Worm (Caenorhabditis elegans): Measurements from ENCODE around the gene B0273.1.

Gene B0273.1

ce11 chrIV:5541285-5541684, 47.5 kb downstream of the B0273.1 start, which contains the start of gene tebp-2 (continued):
- TF ChIP-seq madf-3 (GFP tag; IDR thresholded peaks at IDR 0.05) (peak; percentile 69; the same call in 1 of the 2 replicates), hsf-1 (GFP tag; IDR thresholded peaks at IDR 0.05) (peak; percentile 73), egl-44 (GFP tag; IDR thresholded peaks at IDR 0.05) (no peak), lin-26 (GFP tag; IDR thresholded peaks at IDR 0.05) (0 out of 2 replicates have a peak, but pooled peaks have one; percentile 26), ceh-79 (tag; optimal IDR thresholded peaks at IDR 0.05) (peak; percentile 31), Y53G8AR.9 (GFP tag; conservative IDR thresholded peaks at IDR 0.05) (peak; percentile 39; the same call in 1 of the 2 replicates), B0019.2 (GFP tag; conservative IDR thresholded peaks at IDR 0.05) (peak; percentile 64; the same call in 1 of the 2 replicates), Y56A3A.18 (GFP tag; IDR thresholded peaks at IDR 0.05) (no peak), akir-1 (GFP tag; optimal IDR thresholded peaks at IDR 0.05) (no peak), D2030.7 (GFP tag; IDR thresholded peaks at IDR 0.05) (peak; percentile 78), cebp-1 (GFP tag; IDR thresholded peaks at IDR 0.05) (no peak), cebp-1 (tag; optimal IDR thresholded peaks at IDR 0.05) (peak; percentile 41), hmg-1.2 (GFP tag; IDR thresholded peaks at IDR 0.05) (0 out of 2 replicates have a peak, but pooled peaks have one; percentile 12), let-607 (tag; optimal IDR thresholded peaks at IDR 0.05) (no peak), F23B12.7 (tag; optimal IDR thresholded peaks at IDR 0.05; ENCODE audit: insufficient read depth) (no peak), efl-1 (GFP tag; optimal IDR thresholded peaks at IDR 0.05) (peak; percentile 43), mxl-1 (tag; optimal IDR thresholded peaks at IDR 0.05) (no peak), aptf-2 (GFP tag; conservative IDR thresholded peaks at IDR 0.05) (0 out of 2 replicates have a peak, but pooled peaks have one; percentile 34), snpc-3.4 (tag; optimal IDR thresholded peaks at IDR 0.05) (peak; percentile 90), mcd-1 (GFP tag; IDR thresholded peaks at IDR 0.05) (peak; percentile 62), snpc-1.3 (tag; optimal IDR thresholded peaks at IDR 0.05; ENCODE audit: insufficient read depth) (peak; percentile 91), attf-6 (GFP tag; IDR thresholded peaks at IDR 0.05) (peak; percentile 85), snpc-1.1 (tag; optimal IDR thresholded peaks at IDR 0.05; ENCODE audit: insufficient read depth) (peak; percentile 42), ztf-18 (tag; optimal IDR thresholded peaks at IDR 0.05) (peak; percentile 95), ekl-4 (GFP tag; IDR thresholded peaks at IDR 0.05) (peak; percentile 86), atf-7 (tag; optimal IDR thresholded peaks at IDR 0.05) (peak; percentile 1), nfyb-1 (GFP tag; IDR thresholded peaks at IDR 0.05) (0 out of 2 replicates have a peak, but pooled peaks have one; percentile 38), lsl-1 (GFP tag; optimal IDR thresholded peaks at IDR 0.05) (peak; percentile 67), pbrm-1 (GFP tag; IDR thresholded peaks at IDR 0.05) (no peak), B0035.1 (tag; optimal IDR thresholded peaks at IDR 0.05) (no peak), unc-130 (GFP tag; optimal IDR thresholded peaks at IDR 0.05) (peak; percentile 30)

DNA sequence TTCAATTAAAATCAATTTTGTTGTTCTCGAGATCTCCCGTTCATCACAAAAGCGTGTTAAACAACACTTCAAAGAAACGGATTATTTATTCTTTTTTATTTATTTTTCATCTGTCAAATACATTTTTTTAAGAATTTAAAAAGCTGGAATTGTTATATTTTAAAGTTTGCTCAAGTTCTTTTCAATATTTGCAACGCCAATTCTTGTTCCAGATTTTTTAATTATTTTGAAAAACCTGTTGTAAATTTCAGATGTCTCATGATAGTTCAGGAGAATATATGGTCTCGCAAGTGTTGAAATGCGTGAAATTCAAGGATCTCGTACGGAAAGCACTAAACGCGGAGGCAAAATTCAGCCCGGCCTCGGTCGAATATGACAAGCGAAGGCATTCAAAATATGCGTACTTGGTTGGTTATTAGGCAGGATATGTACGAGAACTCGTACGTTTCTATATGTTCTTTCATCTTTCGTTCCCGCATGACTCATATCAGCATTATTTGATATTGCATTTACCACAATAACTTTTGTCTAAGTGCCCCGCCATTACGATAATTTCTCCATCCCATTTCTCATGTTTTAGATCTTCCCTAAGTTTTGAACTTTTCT, 50.9 kb downstream of the B0273.1 start, which contains the start of gene cec-6:
cec-6 (plus strand) TSS at position 252 of the 606 bp plus-strand sequence.
- 0 out of 2 replicates have a peak, but pooled peaks have one; percentile 7 for TF ChIP-seq Y79H2A.3 (GFP tag; conservative IDR thresholded peaks at IDR 0.05)
- TF ChIP-seq nhr-27 (tag; optimal IDR thresholded peaks at IDR 0.05), result peak; percentile 86
- TF ChIP-seq snpc-3.4 (tag; optimal IDR thresholded peaks at IDR 0.05), result peak; percentile 25
- TF ChIP-seq ekl-4 (GFP tag; IDR thresholded peaks at IDR 0.05), result 0 out of 2 replicates have a peak, but pooled peaks have one; percentile 58
- no peak for TF ChIP-seq F22D6.2 (tag; optimal IDR thresholded peaks at IDR 0.05)
- no peak for TF ChIP-seq ets-4 (GFP tag; optimal IDR thresholded peaks at IDR 0.05)
- TF ChIP-seq F49E8.2 (tag; optimal IDR thresholded peaks at IDR 0.05; ENCODE audit: insufficient read depth), result peak; percentile 67
- TF ChIP-seq tlf-1 (GFP tag; optimal IDR thresholded peaks at IDR 0.05), result peak; percentile 24
- TF ChIP-seq madf-6 (GFP tag; IDR thresholded peaks at IDR 0.05), result peak; percentile 25; the same call in 1 of the 2 replicates
- no peak for TF ChIP-seq zim-3 (tag; optimal IDR thresholded peaks at IDR 0.05)
- no peak for TF ChIP-seq ztf-22 (GFP tag; optimal IDR thresholded peaks at IDR 0.05)
- no peak for TF ChIP-seq bed-1 (GFP tag; IDR thresholded peaks at IDR 0.05)
- TF ChIP-seq hmg-1.2 (GFP tag; IDR thresholded peaks at IDR 0.05), result peak; percentile 11; the same call in 1 of the 2 replicates
- TF ChIP-seq lin-26 (GFP tag; IDR thresholded peaks at IDR 0.05), result no peak
- TF ChIP-seq snpc-4 (GFP tag; optimal IDR thresholded peaks at IDR 0.05), result peak; percentile 68
- peak in 1 of 4 experiments; percentile 81 for TF ChIP-seq snpc-4 (tag; optimal IDR thresholded peaks at IDR 0.05)
- TF ChIP-seq ztf-18 (tag; optimal IDR thresholded peaks at IDR 0.05), result peak; percentile 4
- TF ChIP-seq cebp-1 (GFP tag; IDR thresholded peaks at IDR 0.05), result no peak
- TF ChIP-seq cebp-1 (tag; optimal IDR thresholded peaks at IDR 0.05), result no peak
- TF ChIP-seq atf-7 (tag; optimal IDR thresholded peaks at IDR 0.05), result peak; percentile 46
- TF ChIP-seq hsf-1 (GFP tag; IDR thresholded peaks at IDR 0.05), result peak; percentile 54; the same call in 1 of the 2 replicates
- no peak for TF ChIP-seq snpc-1.1 (tag; optimal IDR thresholded peaks at IDR 0.05; ENCODE audit: insufficient read depth)
- peak; percentile 45; the same call in 1 of the 2 replicates for TF ChIP-seq B0336.3 (GFP tag; IDR thresholded peaks at IDR 0.05)

Data from whole organism, young adult.